Fruit fly (Drosophila melanogaster): ENCODE results near the gene Snoo.

The Snoo gene

DNA sequence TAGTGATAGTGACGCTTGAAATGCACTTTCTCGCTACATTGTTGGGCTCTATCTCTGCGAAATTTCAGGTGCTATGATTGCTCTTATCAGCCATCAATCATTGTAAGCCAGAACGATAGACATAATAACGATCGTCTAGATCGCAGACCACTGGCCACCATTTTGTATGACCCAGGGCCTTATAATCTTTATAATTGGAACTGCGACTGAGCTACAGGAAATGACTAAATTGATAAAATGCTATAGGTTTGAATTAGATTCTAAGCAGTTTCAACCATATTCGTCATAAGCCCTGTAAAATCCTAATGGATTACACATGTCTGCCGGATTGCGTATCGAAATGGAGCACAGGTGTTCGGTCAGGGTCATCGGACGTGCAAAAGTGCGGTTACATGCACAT lies 5.9 kb upstream of the Snoo start (continued):
- TF ChIP-seq CG4854 (GFP tag; optimal IDR thresholded peaks at IDR 0.05) = no peak
- TF ChIP-seq ATbp (GFP tag; optimal IDR thresholded peaks at IDR 0.05) = no peak
- TF ChIP-seq CG33557 (GFP tag; optimal IDR thresholded peaks at IDR 0.05) = no peak

dm6 chr2L:7986210-7986609 lies 2.2 kb upstream of the Snoo start:
- TF ChIP-seq ara (GFP tag; IDR thresholded peaks at IDR 0.05) = peak; percentile 16; the same call in 1 of the 2 replicates
- 0 out of 3 replicates have a peak, but pooled peaks have one; percentile 14 for TF ChIP-seq CG14860 (GFP tag; IDR thresholded peaks at IDR 0.05; ENCODE audit: partially characterized antibody)
- no peak for TF ChIP-seq Nf-YA (GFP tag; IDR thresholded peaks at IDR 0.05)
- TF ChIP-seq Atf6 (GFP tag; IDR thresholded peaks at IDR 0.05) = 0 out of 2 replicates have a peak, but pooled peaks have one; percentile 17
- no peak for TF ChIP-seq eve (GFP tag; optimal IDR thresholded peaks at IDR 0.05)
- no peak for TF ChIP-seq pan (optimal IDR thresholded peaks at IDR 0.05)
- TF ChIP-seq pan (GFP tag; optimal IDR thresholded peaks at IDR 0.05 in 1 of 2, IDR thresholded peaks at IDR 0.05 in 1 of 2) = no peak
- TF ChIP-seq CG8478 (optimal IDR thresholded peaks at IDR 0.05) = peak; percentile 73
- TF ChIP-seq Med (GFP tag) = peak; percentile 57

dm6 chr2L:7984889-7985514 lies 1.0 kb upstream of the Snoo start:
- TF ChIP-seq dmrt11E (tag; optimal IDR thresholded peaks at IDR 0.05) (no peak), Blimp-1 (GFP tag; optimal IDR thresholded peaks at IDR 0.05) (peak; percentile 17), CG9437 (GFP tag; optimal IDR thresholded peaks at IDR 0.05) (peak; percentile 21), CG14014 (GFP tag; IDR thresholded peaks at IDR 0.05) (no peak), CG14710 (tag; optimal IDR thresholded peaks at IDR 0.05) (peak; percentile 7), CG31388 (GFP tag; optimal IDR thresholded peaks at IDR 0.05) (no peak), stwl (tag; optimal IDR thresholded peaks at IDR 0.05) (no peak), CG15073 (GFP tag; optimal IDR thresholded peaks at IDR 0.05) (no peak), Mrtf (GFP tag; IDR thresholded peaks at IDR 0.05) (no peak), CG18262 (tag; optimal IDR thresholded peaks at IDR 0.05) (peak; percentile 23), CG10979 (tag; optimal IDR thresholded peaks at IDR 0.05) (peak; percentile 31), CG6689 (GFP tag; IDR thresholded peaks at IDR 0.05) (0 out of 2 replicates have a peak, but pooled peaks have one; percentile 11), CG30403 (GFP tag; optimal IDR thresholded peaks at IDR 0.05) (peak; percentile 27), tin (GFP tag; optimal IDR thresholded peaks at IDR 0.05) (peak; percentile 53), CG32772 (GFP tag; IDR thresholded peaks at IDR 0.05) (0 out of 2 replicates have a peak, but pooled peaks have one; percentile 9), CG4424 (GFP tag; optimal IDR thresholded peaks at IDR 0.05) (no peak), nmo (GFP tag; optimal IDR thresholded peaks at IDR 0.05) (peak; percentile 19), unpg (GFP tag; optimal IDR thresholded peaks at IDR 0.05) (peak; percentile 21), CG13424 (tag; optimal IDR thresholded peaks at IDR 0.05) (peak; percentile 5), lab (GFP tag; optimal IDR thresholded peaks at IDR 0.05) (peak; percentile 9), Hsf (GFP tag; optimal IDR thresholded peaks at IDR 0.05) (peak; percentile 28), CG7839 (tag; optimal IDR thresholded peaks at IDR 0.05) (peak; percentile 16), CG15479 (GFP tag; optimal IDR thresholded peaks at IDR 0.05) (peak; percentile 28), CG6765 (GFP tag; optimal IDR thresholded peaks at IDR 0.05) (no peak), tna (GFP tag; IDR thresholded peaks at IDR 0.05; ENCODE audit: partially characterized antibody) (peak; percentile 68; the same call in 1 of the 2 replicates), CG7556 (GFP tag; optimal IDR thresholded peaks at IDR 0.05) (peak; percentile 39), GATAe (GFP tag; conservative IDR thresholded peaks at IDR 0.05) (no peak), pan (optimal IDR thresholded peaks at IDR 0.05) (no peak), pan (GFP tag; optimal IDR thresholded peaks at IDR 0.05 in 1 of 2, IDR thresholded peaks at IDR 0.05 in 1 of 2) (peak in 1 of 2 experiments; percentile 20), Meics (GFP tag; optimal IDR thresholded peaks at IDR 0.05) (peak; percentile 39), nom (GFP tag; optimal IDR thresholded peaks at IDR 0.05) (peak; percentile 10), CG8924 (tag; optimal IDR thresholded peaks at IDR 0.05) (peak; percentile 15), CG33213 (GFP tag; optimal IDR thresholded peaks at IDR 0.05) (peak; percentile 34), CG34422 (GFP tag; IDR thresholded peaks at IDR 0.05) (no peak), Six4 (GFP tag; optimal IDR thresholded peaks at IDR 0.05) (peak; percentile 17), CG13624 (GFP tag; optimal IDR thresholded peaks at IDR 0.05) (peak; percentile 34)

Measured in whole organism, embryonic.